Worm (Caenorhabditis elegans): ENCODE data around the gene W08F4.12.

The W08F4.12 gene

DNA sequence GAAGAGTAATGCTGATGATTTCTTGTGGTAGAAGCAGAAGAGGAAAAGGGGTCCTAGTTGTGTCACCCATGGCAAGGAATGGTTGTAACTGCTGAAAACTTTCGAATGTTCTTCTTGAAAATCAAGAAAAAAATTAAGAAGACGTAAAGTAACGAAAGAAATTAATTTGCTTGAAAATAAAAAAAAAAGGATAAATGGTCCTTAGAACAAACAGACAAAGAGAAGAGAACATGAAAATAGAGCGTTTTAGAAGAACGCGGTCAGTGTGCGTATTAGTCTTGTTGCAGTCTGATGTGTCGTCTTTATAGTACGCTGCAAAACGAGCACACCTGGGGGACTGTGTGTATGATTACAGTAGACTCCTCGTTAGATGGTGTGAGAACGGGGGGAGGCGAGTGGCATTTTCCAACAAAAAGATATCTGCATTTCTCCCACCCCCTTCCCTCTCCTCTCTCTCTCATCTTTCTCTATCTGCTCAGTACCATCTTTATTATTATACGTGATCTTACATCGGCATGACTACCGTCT lies at the start of gene W08F4.12, which contains the start of gene W08F4.13:
Gene W08F4.12, minus strand, starts transcription at position 101 of the 528 bp plus-strand sequence.
Gene W08F4.13, plus strand, starts transcription at position 478 of the 528 bp plus-strand sequence.
- TF ChIP-seq snpc-4 (tag; optimal IDR thresholded peaks at IDR 0.05) (no peak), ztf-11 (tag; optimal IDR thresholded peaks at IDR 0.05) (no peak)

ce11 chrII:633984-634383 lies 49.8 kb upstream of the W08F4.12 start, which contains the start of gene T04B8.1:
Gene T04B8.1, plus strand, starts transcription at chrII:634284.
- no peak for TF ChIP-seq nhr-237 (tag; optimal IDR thresholded peaks at IDR 0.05)
- TF ChIP-seq elt-3 (tag; optimal IDR thresholded peaks at IDR 0.05), result no peak
- TF ChIP-seq nhr-12 (tag; optimal IDR thresholded peaks at IDR 0.05), result no peak
- TF ChIP-seq cnd-1 (tag; optimal IDR thresholded peaks at IDR 0.05), result no peak
- TF ChIP-seq zip-8 (tag; optimal IDR thresholded peaks at IDR 0.05), result no peak
- TF ChIP-seq bed-3 (GFP tag; optimal IDR thresholded peaks at IDR 0.05), result no peak
- no peak for TF ChIP-seq ceh-83 (GFP tag; optimal IDR thresholded peaks at IDR 0.05)
- no peak for TF ChIP-seq ces-1 (GFP tag; optimal IDR thresholded peaks at IDR 0.05)
- TF ChIP-seq unc-62 (GFP tag; optimal IDR thresholded peaks at IDR 0.05), result no peak
- TF ChIP-seq nhr-76 (tag; optimal IDR thresholded peaks at IDR 0.05), result no peak
- no peak for TF ChIP-seq nhr-28 (tag; optimal IDR thresholded peaks at IDR 0.05)
- no peak for TF ChIP-seq elt-1 (tag; optimal IDR thresholded peaks at IDR 0.05; ENCODE audit: borderline replicate concordance, insufficient read depth)
- no peak for TF ChIP-seq mep-1 (tag; optimal IDR thresholded peaks at IDR 0.05)
- TF ChIP-seq lin-13 (tag; optimal IDR thresholded peaks at IDR 0.05), result no peak

DNA sequence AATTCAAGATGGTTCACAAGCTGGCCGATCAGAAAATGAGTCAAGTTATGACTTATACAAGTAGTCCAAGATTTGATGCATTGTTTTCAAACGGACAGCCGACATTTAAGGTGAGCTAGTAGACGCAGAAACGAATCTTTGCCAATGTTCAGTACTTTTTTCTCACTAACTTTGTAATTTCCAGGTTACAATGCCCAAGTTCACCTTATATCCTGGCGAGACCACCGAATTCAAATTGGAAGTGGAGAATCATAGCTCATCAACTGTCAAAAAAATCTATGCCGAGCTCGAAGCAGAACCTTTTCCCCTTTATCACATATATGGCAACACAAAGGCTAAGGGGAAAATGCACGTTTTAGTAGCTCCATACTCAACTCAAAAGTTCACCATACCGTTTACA lies 43.7 kb upstream of the W08F4.12 start:
- TF ChIP-seq M03D4.4 (tag; optimal IDR thresholded peaks at IDR 0.05) (no peak), nhr-2 (tag; optimal IDR thresholded peaks at IDR 0.05) (no peak), lsy-2 (tag; optimal IDR thresholded peaks at IDR 0.05) (no peak), drap-1 (GFP tag; optimal IDR thresholded peaks at IDR 0.05) (no peak), ceh-83 (GFP tag; optimal IDR thresholded peaks at IDR 0.05) (no peak), pha-4 (tag; optimal IDR thresholded peaks at IDR 0.05) (no peak), nhr-237 (tag; optimal IDR thresholded peaks at IDR 0.05) (no peak), mls-2 (tag; optimal IDR thresholded peaks at IDR 0.05) (no peak), cnd-1 (tag; optimal IDR thresholded peaks at IDR 0.05) (no peak), hlh-1 (tag; optimal IDR thresholded peaks at IDR 0.05) (no peak), unc-62 (GFP tag; optimal IDR thresholded peaks at IDR 0.05) (no peak), elt-3 (tag; optimal IDR thresholded peaks at IDR 0.05) (no peak), tbx-8 (GFP tag; optimal IDR thresholded peaks at IDR 0.05) (no peak), ztf-11 (tag; optimal IDR thresholded peaks at IDR 0.05) (no peak), snpc-4 (tag; optimal IDR thresholded peaks at IDR 0.05) (no peak), zip-8 (tag; optimal IDR thresholded peaks at IDR 0.05) (no peak)

DNA sequence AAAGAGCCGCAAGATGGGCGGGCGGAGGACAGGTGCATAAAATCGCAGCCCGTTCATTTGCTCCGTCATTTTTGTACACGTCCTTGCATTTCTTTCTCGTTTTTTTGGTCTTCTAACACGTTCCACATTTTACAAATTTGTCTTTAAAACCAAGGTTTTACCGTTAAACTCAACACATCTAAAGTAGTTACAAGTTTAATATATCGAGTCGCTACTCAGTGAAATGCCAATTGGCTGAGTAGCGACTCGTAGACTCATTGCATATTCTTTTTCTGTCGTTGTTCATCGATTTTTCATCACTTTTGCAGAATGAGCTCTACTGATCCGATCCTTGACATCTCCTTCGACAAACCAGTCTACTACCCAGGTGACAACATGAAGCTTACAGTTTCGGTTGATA lies 43.0 kb upstream of the W08F4.12 start, which contains the start of gene arrd-1:
Gene arrd-1, plus strand, starts transcription at position 301 of the 400 bp plus-strand sequence.
- TF ChIP-seq lin-13 (tag; optimal IDR thresholded peaks at IDR 0.05) (no peak), unc-120 (tag; optimal IDR thresholded peaks at IDR 0.05; ENCODE audit: poor library complexity, severe bottlenecking) (no peak), cnd-1 (tag; optimal IDR thresholded peaks at IDR 0.05) (no peak), unc-39 (tag; optimal IDR thresholded peaks at IDR 0.05) (no peak), nhr-76 (tag; optimal IDR thresholded peaks at IDR 0.05) (no peak), ceh-43 (GFP tag; optimal IDR thresholded peaks at IDR 0.05) (no peak), elt-3 (tag; optimal IDR thresholded peaks at IDR 0.05) (no peak), bed-3 (GFP tag; optimal IDR thresholded peaks at IDR 0.05) (no peak), hlh-1 (tag; optimal IDR thresholded peaks at IDR 0.05) (no peak), ces-1 (GFP tag; optimal IDR thresholded peaks at IDR 0.05) (no peak), lin-32 (GFP tag; optimal IDR thresholded peaks at IDR 0.05) (no peak)

- TF ChIP-seq ceh-43 (GFP tag; optimal IDR thresholded peaks at IDR 0.05), result no peak
- TF ChIP-seq nhr-2 (tag; optimal IDR thresholded peaks at IDR 0.05), result peak; percentile 90
- no peak for TF ChIP-seq bed-3 (GFP tag; optimal IDR thresholded peaks at IDR 0.05)
- TF ChIP-seq ceh-83 (GFP tag; optimal IDR thresholded peaks at IDR 0.05), result no peak
- peak; percentile 6 for TF ChIP-seq lin-13 (tag; optimal IDR thresholded peaks at IDR 0.05)
- peak; percentile 53 for TF ChIP-seq mep-1 (tag; optimal IDR thresholded peaks at IDR 0.05)
- peak; percentile 42 for TF ChIP-seq unc-62 (GFP tag; optimal IDR thresholded peaks at IDR 0.05)
- TF ChIP-seq ceh-39 (tag; optimal IDR thresholded peaks at IDR 0.05), result peak; percentile 13
- TF ChIP-seq ztf-11 (tag; optimal IDR thresholded peaks at IDR 0.05), result no peak
- no peak for TF ChIP-seq elt-1 (tag; optimal IDR thresholded peaks at IDR 0.05; ENCODE audit: borderline replicate concordance, insufficient read depth)
- TF ChIP-seq ham-2 (GFP tag; optimal IDR thresholded peaks at IDR 0.05), result no peak
- TF ChIP-seq unc-39 (tag; optimal IDR thresholded peaks at IDR 0.05), result no peak
- no peak for TF ChIP-seq drap-1 (GFP tag; optimal IDR thresholded peaks at IDR 0.05)
- no peak for TF ChIP-seq elt-3 (tag; optimal IDR thresholded peaks at IDR 0.05)
- no peak for TF ChIP-seq tbx-8 (GFP tag; optimal IDR thresholded peaks at IDR 0.05)
- no peak for TF ChIP-seq ces-1 (GFP tag; optimal IDR thresholded peaks at IDR 0.05)
- TF ChIP-seq mab-5 (tag; optimal IDR thresholded peaks at IDR 0.05), result no peak
Observed at ce11 chrII:625926-626325, 41.7 kb upstream of the W08F4.12 start.

Measured in whole organism, mixed stage, embryonic.